Fruit fly (Drosophila melanogaster): ENCODE data around the gene Hsc70-4.

Gene Hsc70-4

DNA sequence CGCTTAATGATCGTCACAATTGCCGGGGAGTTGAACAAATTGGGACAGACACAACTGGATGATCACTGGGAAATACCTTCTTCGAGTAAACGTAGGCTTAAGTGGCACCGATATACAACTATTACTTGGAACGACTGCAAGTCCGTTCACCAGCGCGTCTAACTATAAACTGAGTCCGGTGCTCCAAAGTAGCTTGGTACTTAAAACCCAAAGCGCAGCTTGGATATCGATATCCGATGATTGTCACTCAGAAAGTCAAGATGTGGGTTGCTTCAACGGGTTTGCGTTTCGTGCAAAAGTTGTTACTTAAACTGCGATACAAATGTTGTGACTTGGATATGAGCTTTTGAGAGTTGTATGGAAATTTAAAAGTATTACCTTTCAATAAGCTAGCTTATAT lies 36.2 kb upstream of the Hsc70-4 start, which contains the start of gene Spn88Ea (continued):
- TF ChIP-seq CG14710 (tag; optimal IDR thresholded peaks at IDR 0.05), result no peak
- 0 out of 2 replicates have a peak, but pooled peaks have one; percentile 26 for TF ChIP-seq ato (GFP tag; IDR thresholded peaks at IDR 0.05; ENCODE audit: partially characterized antibody)
- peak; percentile 56; the same call in 1 of the 2 replicates for TF ChIP-seq bbx (GFP tag; IDR thresholded peaks at IDR 0.05; ENCODE audit: partially characterized antibody)
- 0 out of 3 replicates have a peak, but pooled peaks have one; percentile 10 for TF ChIP-seq sr (GFP tag; IDR thresholded peaks at IDR 0.05)
- no peak for TF ChIP-seq CG6272 (GFP tag; IDR thresholded peaks at IDR 0.05)
- TF ChIP-seq CG8290 (GFP tag; optimal IDR thresholded peaks at IDR 0.05), result no peak
- TF ChIP-seq CG8290 (tag; optimal IDR thresholded peaks at IDR 0.05), result peak in 1 of 2 experiments; percentile 57
- TF ChIP-seq CG10321 (GFP tag; IDR thresholded peaks at IDR 0.05), result no peak
- TF ChIP-seq CG14667 (GFP tag; IDR thresholded peaks at IDR 0.05), result no peak
- peak; percentile 30 for TF ChIP-seq stwl (tag; optimal IDR thresholded peaks at IDR 0.05)
- no peak for TF ChIP-seq Hmx (GFP tag; optimal IDR thresholded peaks at IDR 0.05)
- no peak for TF ChIP-seq CTCF (GFP tag; optimal IDR thresholded peaks at IDR 0.05)
- TF ChIP-seq CG14014 (GFP tag; IDR thresholded peaks at IDR 0.05), result 0 out of 2 replicates have a peak, but pooled peaks have one; percentile 22
- peak; percentile 35 for TF ChIP-seq CG17186 (GFP tag; optimal IDR thresholded peaks at IDR 0.05)
- peak; percentile 35; the same call in 1 of the 2 replicates for TF ChIP-seq CG42726 (GFP tag; IDR thresholded peaks at IDR 0.05; ENCODE audit: partially characterized antibody)
- peak; percentile 33; the same call in 1 of the 2 replicates for TF ChIP-seq ssp (GFP tag; IDR thresholded peaks at IDR 0.05)
- peak; percentile 54 for TF ChIP-seq Bgb (GFP tag; IDR thresholded peaks at IDR 0.05; ENCODE audit: partially characterized antibody)
- no peak for TF ChIP-seq lilli (GFP tag; optimal IDR thresholded peaks at IDR 0.05)
- TF ChIP-seq CG12659 (GFP tag; optimal IDR thresholded peaks at IDR 0.05), result peak; percentile 20
- TF ChIP-seq Antp (GFP tag; optimal IDR thresholded peaks at IDR 0.05), result no peak
- 0 out of 2 replicates have a peak, but pooled peaks have one; percentile 5 for TF ChIP-seq CG6689 (GFP tag; IDR thresholded peaks at IDR 0.05)
- TF ChIP-seq chm (GFP tag; IDR thresholded peaks at IDR 0.05), result peak; percentile 39; the same call in 1 of the 2 replicates
- no peak for TF ChIP-seq peb (GFP tag; IDR thresholded peaks at IDR 0.05)
- TF ChIP-seq Scr (GFP tag; IDR thresholded peaks at IDR 0.05; ENCODE audit: partially characterized antibody), result 0 out of 2 replicates have a peak, but pooled peaks have one; percentile 19
- TF ChIP-seq CG6791 (GFP tag; IDR thresholded peaks at IDR 0.05; ENCODE audit: partially characterized antibody), result peak; percentile 7; the same call in 1 of the 3 replicates
- no peak for TF ChIP-seq Elba2 (GFP tag; optimal IDR thresholded peaks at IDR 0.05)
- TF ChIP-seq unc-4 (GFP tag; IDR thresholded peaks at IDR 0.05; ENCODE audit: partially characterized antibody), result peak; percentile 39; the same call in 1 of the 2 replicates
- TF ChIP-seq CG15514 (GFP tag; optimal IDR thresholded peaks at IDR 0.05), result peak; percentile 60
- peak; percentile 37 for TF ChIP-seq CG1603 (tag; optimal IDR thresholded peaks at IDR 0.05)
- TF ChIP-seq BEAF-32 (GFP tag; optimal IDR thresholded peaks at IDR 0.05), result peak; percentile 40
- TF ChIP-seq sens (GFP tag), result peak; percentile 63
- TF ChIP-seq CG7963 (GFP tag; IDR thresholded peaks at IDR 0.05; ENCODE audit: partially characterized antibody), result 0 out of 3 replicates have a peak, but pooled peaks have one; percentile 47
- TF ChIP-seq row (GFP tag; IDR thresholded peaks at IDR 0.05), result peak; percentile 57
- TF ChIP-seq CG17802 (tag; optimal IDR thresholded peaks at IDR 0.05), result peak; percentile 32
- TF ChIP-seq pzg (GFP tag; optimal IDR thresholded peaks at IDR 0.05), result peak; percentile 26
- no peak for TF ChIP-seq CG3726 (GFP tag; IDR thresholded peaks at IDR 0.05)
- TF ChIP-seq Doc3 (GFP tag; IDR thresholded peaks at IDR 0.05; ENCODE audit: partially characterized antibody), result peak; percentile 44; the same call in 1 of the 3 replicates
- no peak for TF ChIP-seq lbe (GFP tag; optimal IDR thresholded peaks at IDR 0.05)
- peak; percentile 18 for TF ChIP-seq MESR4 (GFP tag; optimal IDR thresholded peaks at IDR 0.05)
- TF ChIP-seq CG13287 (GFP tag; IDR thresholded peaks at IDR 0.05; ENCODE audit: partially characterized antibody), result peak; percentile 44
- TF ChIP-seq Med (GFP tag), result peak; percentile 70
- TF ChIP-seq nom (GFP tag; optimal IDR thresholded peaks at IDR 0.05), result peak; percentile 15
- 0 out of 4 replicates have a peak, but pooled peaks have one; percentile 29 for TF ChIP-seq Dll (GFP tag; IDR thresholded peaks at IDR 0.05; ENCODE audit: partially characterized antibody)
- peak; percentile 38; the same call in 1 of the 3 replicates for TF ChIP-seq ci (GFP tag; IDR thresholded peaks at IDR 0.05)
- TF ChIP-seq Side (GFP tag; optimal IDR thresholded peaks at IDR 0.05), result no peak
- no peak for TF ChIP-seq CG14441 (GFP tag; IDR thresholded peaks at IDR 0.05)
- peak; percentile 99 for TF ChIP-seq CG31441 (GFP tag; IDR thresholded peaks at IDR 0.05)
- no peak for TF ChIP-seq slp2 (GFP tag; optimal IDR thresholded peaks at IDR 0.05)
- TF ChIP-seq Opbp (GFP tag; IDR thresholded peaks at IDR 0.05; ENCODE audit: partially characterized antibody), result peak; percentile 36; the same call in 1 of the 3 replicates
